Worm (Caenorhabditis elegans): ENCODE data around the gene F59C12.3.

The F59C12.3 gene

DNA sequence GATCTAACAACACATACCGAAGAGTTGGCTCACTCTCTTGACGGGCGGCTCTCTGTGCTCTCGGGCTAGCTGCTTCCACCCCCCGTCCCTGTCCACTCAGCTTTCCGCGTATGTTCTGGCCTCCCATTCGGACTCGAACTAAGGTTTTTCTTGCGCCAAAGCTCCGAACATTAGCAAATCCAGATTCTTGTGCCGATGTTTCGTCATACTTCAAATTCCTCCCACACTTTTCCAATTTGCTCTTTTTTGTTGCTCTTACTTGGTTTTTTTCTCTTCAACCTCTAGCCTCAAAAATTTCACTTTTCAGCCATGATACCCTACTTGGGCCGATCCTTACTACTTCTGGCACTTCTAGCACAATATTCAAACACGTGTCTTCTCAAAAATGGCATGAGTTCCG lies 14.4 kb downstream of the F59C12.3 start, which contains the start of gene cdh-9:
cdh-9 (plus strand) TSS at position 301 of the 400 bp plus-strand sequence.
- TF ChIP-seq unc-39 (tag; optimal IDR thresholded peaks at IDR 0.05) (no peak), ces-1 (GFP tag; optimal IDR thresholded peaks at IDR 0.05) (no peak), zip-8 (tag; optimal IDR thresholded peaks at IDR 0.05) (no peak), flh-1 (GFP tag; optimal IDR thresholded peaks at IDR 0.05) (no peak)

DNA sequence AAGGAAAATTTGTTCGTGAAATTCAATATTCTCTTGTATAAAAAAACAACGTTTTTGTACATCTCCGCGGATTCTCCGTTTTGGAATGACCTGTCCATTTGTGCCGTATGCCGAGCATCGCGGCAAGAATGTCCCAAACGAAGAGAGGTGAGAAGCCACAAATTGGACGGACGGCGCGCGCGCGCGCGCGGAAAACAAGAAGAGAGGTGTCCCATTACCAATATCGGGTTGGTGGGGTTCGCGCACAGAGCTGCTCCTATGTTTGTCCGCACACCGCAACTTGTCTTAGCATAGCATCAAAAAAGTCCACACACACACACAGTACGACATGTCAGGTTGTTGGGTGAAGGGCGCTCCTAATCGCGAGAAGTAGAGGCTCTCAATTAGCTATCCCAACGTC lies 17.8 kb downstream of the F59C12.3 start:
- TF ChIP-seq lin-13 (tag; optimal IDR thresholded peaks at IDR 0.05) (no peak), ham-2 (GFP tag; optimal IDR thresholded peaks at IDR 0.05) (no peak), blmp-1 (tag; optimal IDR thresholded peaks at IDR 0.05) (no peak), lsy-2 (tag; optimal IDR thresholded peaks at IDR 0.05) (no peak), unc-39 (tag; optimal IDR thresholded peaks at IDR 0.05) (no peak), ceh-83 (GFP tag; optimal IDR thresholded peaks at IDR 0.05) (no peak), pha-4 (tag; optimal IDR thresholded peaks at IDR 0.05) (no peak), sptf-1 (tag; optimal IDR thresholded peaks at IDR 0.05) (no peak), unc-120 (tag; optimal IDR thresholded peaks at IDR 0.05; ENCODE audit: poor library complexity, severe bottlenecking) (no peak), hlh-1 (tag; optimal IDR thresholded peaks at IDR 0.05) (no peak)

DNA sequence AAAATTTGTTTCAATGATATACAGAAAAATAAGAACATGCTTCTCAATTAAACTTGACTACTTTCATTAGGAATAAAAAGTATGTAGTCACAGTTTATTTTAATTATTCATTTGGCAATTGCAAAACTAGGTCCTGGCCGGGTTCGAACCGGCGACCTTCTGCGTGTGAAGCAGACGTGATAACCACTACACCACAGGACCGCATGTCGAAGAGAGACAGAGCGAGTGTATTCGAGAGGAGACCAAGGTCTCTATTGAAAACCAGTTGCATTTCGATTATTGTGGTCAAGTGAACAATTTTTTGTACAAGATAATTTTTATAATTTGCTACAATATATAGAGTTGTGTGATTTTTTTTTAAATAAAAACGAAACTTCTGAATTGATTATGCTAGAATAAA lies 18.5 kb downstream of the F59C12.3 start:
- peak; percentile 1 for TF ChIP-seq ces-1 (GFP tag; optimal IDR thresholded peaks at IDR 0.05)
- TF ChIP-seq ztf-11 (tag; optimal IDR thresholded peaks at IDR 0.05) = no peak
- TF ChIP-seq sem-2 (GFP tag; optimal IDR thresholded peaks at IDR 0.05) = peak; percentile 47
- TF ChIP-seq hlh-1 (tag; optimal IDR thresholded peaks at IDR 0.05) = no peak
- peak; percentile 81 for TF ChIP-seq ceh-83 (GFP tag; optimal IDR thresholded peaks at IDR 0.05)
- peak; percentile 82 for TF ChIP-seq drap-1 (GFP tag; optimal IDR thresholded peaks at IDR 0.05)
- TF ChIP-seq pha-4 (tag; optimal IDR thresholded peaks at IDR 0.05) = peak; percentile 21
- TF ChIP-seq ceh-43 (GFP tag; optimal IDR thresholded peaks at IDR 0.05) = peak; percentile 59
- TF ChIP-seq nhr-2 (tag; optimal IDR thresholded peaks at IDR 0.05) = no peak
- no peak for TF ChIP-seq elt-3 (tag; optimal IDR thresholded peaks at IDR 0.05)
- TF ChIP-seq sptf-1 (tag; optimal IDR thresholded peaks at IDR 0.05) = peak; percentile 84
- no peak for TF ChIP-seq zip-8 (tag; optimal IDR thresholded peaks at IDR 0.05)
- no peak for TF ChIP-seq unc-39 (tag; optimal IDR thresholded peaks at IDR 0.05)
- TF ChIP-seq mab-5 (tag; optimal IDR thresholded peaks at IDR 0.05) = no peak
- TF ChIP-seq ham-2 (GFP tag; optimal IDR thresholded peaks at IDR 0.05) = peak; percentile 55
- peak; percentile 29 for TF ChIP-seq unc-62 (GFP tag; optimal IDR thresholded peaks at IDR 0.05)
- TF ChIP-seq M03D4.4 (tag; optimal IDR thresholded peaks at IDR 0.05) = peak; percentile 81
- peak; percentile 9 for TF ChIP-seq lin-13 (tag; optimal IDR thresholded peaks at IDR 0.05)
- TF ChIP-seq snpc-4 (tag; optimal IDR thresholded peaks at IDR 0.05) = no peak
- no peak for TF ChIP-seq nhr-12 (tag; optimal IDR thresholded peaks at IDR 0.05)
- peak; percentile 8 for TF ChIP-seq tbx-8 (GFP tag; optimal IDR thresholded peaks at IDR 0.05)
- peak; percentile 21 for TF ChIP-seq lsy-2 (tag; optimal IDR thresholded peaks at IDR 0.05)
- no peak for TF ChIP-seq nhr-76 (tag; optimal IDR thresholded peaks at IDR 0.05)
- peak; percentile 33 for TF ChIP-seq lin-32 (GFP tag; optimal IDR thresholded peaks at IDR 0.05)
- TF ChIP-seq nhr-237 (tag; optimal IDR thresholded peaks at IDR 0.05) = no peak
- peak; percentile 69 for TF ChIP-seq mep-1 (tag; optimal IDR thresholded peaks at IDR 0.05)
- TF ChIP-seq blmp-1 (tag; optimal IDR thresholded peaks at IDR 0.05) = no peak
- TF ChIP-seq bed-3 (GFP tag; optimal IDR thresholded peaks at IDR 0.05) = peak; percentile 41
- no peak for TF ChIP-seq elt-1 (tag; optimal IDR thresholded peaks at IDR 0.05; ENCODE audit: borderline replicate concordance, insufficient read depth)
- TF ChIP-seq unc-120 (tag; optimal IDR thresholded peaks at IDR 0.05; ENCODE audit: poor library complexity, severe bottlenecking) = peak; percentile 48
- no peak for TF ChIP-seq flh-1 (GFP tag; optimal IDR thresholded peaks at IDR 0.05)
- peak; percentile 79 for TF ChIP-seq mls-2 (tag; optimal IDR thresholded peaks at IDR 0.05)
- TF ChIP-seq cnd-1 (tag; optimal IDR thresholded peaks at IDR 0.05) = peak; percentile 79
- no peak for TF ChIP-seq nhr-28 (tag; optimal IDR thresholded peaks at IDR 0.05)
- no peak for TF ChIP-seq ceh-39 (tag; optimal IDR thresholded peaks at IDR 0.05)

DNA sequence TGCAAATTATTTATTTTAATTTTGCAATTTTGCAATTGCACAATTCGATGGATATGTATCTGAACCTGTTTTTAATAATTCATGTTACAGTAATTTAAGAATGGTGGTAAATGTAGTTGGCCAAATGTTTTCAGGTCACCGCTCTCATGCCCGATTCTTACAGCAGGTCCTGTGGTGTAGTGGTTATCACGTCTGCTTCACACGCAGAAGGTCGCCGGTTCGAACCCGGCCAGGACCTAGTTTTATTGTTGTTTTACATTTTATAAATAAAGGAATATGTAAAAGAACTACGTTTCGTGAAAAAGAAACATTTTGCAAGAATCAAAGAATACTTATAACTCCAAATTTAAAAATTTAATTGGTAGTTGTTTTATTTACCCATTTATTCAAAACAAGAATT lies 19.1 kb downstream of the F59C12.3 start:
- TF ChIP-seq tbx-8 (GFP tag; optimal IDR thresholded peaks at IDR 0.05) (no peak), ces-1 (GFP tag; optimal IDR thresholded peaks at IDR 0.05) (no peak), sem-2 (GFP tag; optimal IDR thresholded peaks at IDR 0.05) (no peak), elt-1 (tag; optimal IDR thresholded peaks at IDR 0.05; ENCODE audit: borderline replicate concordance, insufficient read depth) (no peak), snpc-4 (tag; optimal IDR thresholded peaks at IDR 0.05) (no peak), bed-3 (GFP tag; optimal IDR thresholded peaks at IDR 0.05) (no peak), blmp-1 (tag; optimal IDR thresholded peaks at IDR 0.05) (no peak), cnd-1 (tag; optimal IDR thresholded peaks at IDR 0.05) (no peak)
